Worm (Caenorhabditis elegans) whole organism, L4 larva: ENCODE measurements around the gene F29C4.4.

Experiments used
- D1046.2 ChIP-seq: fragments of 200-800 bp; sonication (Bioruptor generic); IDR thresholded peaks from 2 replicates; pipeline ENCODE4 v1.3.6; 2022; ENCODE audit warnings: missing genetic modification characterization, missing compliant biosample characterization
- F26F4.8 ChIP-seq: fragments of 200-800 bp; sonication (Bioruptor generic); conservative IDR thresholded peaks from 2 replicates; pipeline ENCODE4 v1.3.6; 2022; ENCODE audit warnings: missing genetic modification characterization, missing compliant biosample characterization
- F49E8.2 ChIP-seq: sonication (generic microtip); optimal IDR thresholded peaks from 2 replicates; lab custom pipeline; 2016; ENCODE audit warnings: missing compliant biosample characterization, mild to moderate bottlenecking, missing genetic modification characterization, borderline replicate concordance
- T26A8.4 ChIP-seq: fragments of 200-800 bp; sonication (Bioruptor generic); IDR thresholded peaks from 2 replicates; pipeline ENCODE4 v1.3.6; 2022; ENCODE audit warnings: missing genetic modification characterization, missing compliant biosample characterization
- Y105C5A.15 ChIP-seq: fragments of 200-800 bp; sonication (Bioruptor generic); IDR thresholded peaks from 2 replicates; pipeline ENCODE4 v1.3.6; 2022; ENCODE audit warnings: missing genetic modification characterization, missing compliant biosample characterization
- Y48G9A.11 ChIP-seq: fragments of 200-800 bp; sonication (Bioruptor generic); IDR thresholded peaks from 2 replicates; pipeline ENCODE4 v1.3.6; 2022; ENCODE audit warnings: missing genetic modification reagents, missing genetic modification characterization, missing compliant biosample characterization
- Y75B8A.6 ChIP-seq: fragments of 200-800 bp; sonication (Bioruptor generic); IDR thresholded peaks from 2 replicates; pipeline ENCODE4 v1.3.6; 2022; ENCODE audit warnings: missing genetic modification reagents, missing genetic modification characterization, missing compliant biosample characterization
- ama-1 ChIP-seq: fragments of 150-350 bp; optimal IDR thresholded peaks from 2 replicates; lab custom pipeline; 2014; ENCODE audit warnings: inconsistent platforms, mixed read lengths
- arid-1 ChIP-seq: fragments of 200-800 bp; sonication (Bioruptor generic); conservative IDR thresholded peaks from 2 replicates; pipeline ENCODE4 v1.3.6; 2022; ENCODE audit warnings: missing genetic modification reagents, missing genetic modification characterization, missing compliant biosample characterization
- attf-4 ChIP-seq: sonication (generic microtip); optimal IDR thresholded peaks from 3 replicates; lab custom pipeline; 2017; ENCODE audit warnings: missing biosample characterization, missing genetic modification characterization
- ceh-28 ChIP-seq: fragments of 150-350 bp; optimal IDR thresholded peaks from 2 replicates; lab custom pipeline; 2014; ENCODE audit warnings: missing biosample characterization, missing genetic modification reagents, missing genetic modification characterization
- daf-12 ChIP-seq: fragments of 150-350 bp; optimal IDR thresholded peaks from 2 replicates; lab custom pipeline; 2014; ENCODE audit warnings: missing biosample characterization, missing genetic modification reagents, missing genetic modification characterization
- dmd-6 ChIP-seq: fragments of 200-800 bp; sonication (Bioruptor generic); IDR thresholded peaks from 2 replicates; pipeline ENCODE4 v1.3.6; 2022; ENCODE audit warnings: missing genetic modification reagents, missing genetic modification characterization, missing compliant biosample characterization
- duxl-1 ChIP-seq: sonication (generic microtip); optimal IDR thresholded peaks from 2 replicates; lab custom pipeline; 2016; ENCODE audit warnings: mild to moderate bottlenecking, missing genetic modification characterization, moderate library complexity, missing compliant biosample characterization; ENCODE audit not compliant: poor library complexity
- egl-43 ChIP-seq: fragments of 200-800 bp; sonication (Bioruptor generic); IDR thresholded peaks from 2 replicates; pipeline ENCODE4 v1.3.6; 2022; ENCODE audit warnings: missing genetic modification reagents, missing genetic modification characterization, missing compliant biosample characterization
- fos-1 ChIP-seq: fragments of 150-350 bp; optimal IDR thresholded peaks from 2 replicates; lab custom pipeline; 2014; ENCODE audit warnings: missing biosample characterization, missing genetic modification characterization
- jun-1 ChIP-seq: fragments of 150-350 bp; optimal IDR thresholded peaks from 2 replicates; lab custom pipeline; 2014; ENCODE audit warnings: missing biosample characterization, missing genetic modification reagents, missing genetic modification characterization
- lim-7 ChIP-seq: fragments of 200-800 bp; sonication (Bioruptor generic); IDR thresholded peaks from 2 replicates; pipeline ENCODE4 v1.3.6; 2022; ENCODE audit warnings: missing genetic modification characterization, missing compliant biosample characterization
- lin-1 ChIP-seq: fragments of 200-800 bp; sonication (Bioruptor generic); IDR thresholded peaks from 2 replicates; pipeline ENCODE4 v1.3.6; 2022; ENCODE audit warnings: missing genetic modification reagents, missing genetic modification characterization, missing compliant biosample characterization
- lin-38 ChIP-seq: fragments of 200-800 bp; sonication (Bioruptor generic); IDR thresholded peaks from 2 replicates; pipeline ENCODE4 v1.3.6; 2022; ENCODE audit warnings: missing genetic modification reagents, missing genetic modification characterization, missing compliant biosample characterization
- mes-2 ChIP-seq: sonication (generic microtip); optimal IDR thresholded peaks from 2 replicates; lab custom pipeline; 2016; ENCODE audit warnings: missing genotype, mild to moderate bottlenecking, missing genetic modification characterization, missing compliant biosample characterization; ENCODE audit not compliant: poor library complexity, severe bottlenecking
- nhr-102 ChIP-seq: sonication (generic microtip); optimal IDR thresholded peaks from 2 replicates; lab custom pipeline; 2016; ENCODE audit warnings: mild to moderate bottlenecking, missing genetic modification characterization, moderate library complexity, missing compliant biosample characterization
- nhr-111 ChIP-seq: fragments of 200-800 bp; sonication (Bioruptor generic); optimal IDR thresholded peaks from 2 replicates; lab custom pipeline; 2018; ENCODE audit warnings: mild to moderate bottlenecking, missing genetic modification characterization, missing compliant biosample characterization
- nhr-25 ChIP-seq: sonication (generic microtip); optimal IDR thresholded peaks from 2 replicates; lab custom pipeline; 2017; ENCODE audit warnings: missing genetic modification characterization, mild to moderate bottlenecking, missing compliant biosample characterization, antibody characterized with exemption, moderate library complexity, borderline replicate concordance; ENCODE audit not compliant: insufficient read depth
- nhr-28 ChIP-seq: fragments of 150-350 bp; optimal IDR thresholded peaks from 2 replicates; lab custom pipeline; 2014; ENCODE audit warnings: missing biosample characterization, missing genetic modification characterization
- nhr-48 ChIP-seq: sonication (generic microtip); optimal IDR thresholded peaks from 2 replicates; lab custom pipeline; 2016; ENCODE audit warnings: mild to moderate bottlenecking, missing genetic modification characterization, missing compliant biosample characterization
- nhr-6 ChIP-seq: fragments of 150-350 bp; optimal IDR thresholded peaks from 2 replicates; lab custom pipeline; 2014; ENCODE audit warnings: missing biosample characterization, missing genetic modification characterization
- pha-4 ChIP-seq, 2 experiments: fragments of 150-350 bp in 1 of 2; fragments of 200-800 bp in 1 of 2; sonication (Bioruptor generic) in 1 of 2; IDR thresholded peaks in 1 of 2; optimal IDR thresholded peaks in 1 of 2; 2 replicates each; pipeline versions ENCODE4 v1.3.6 to Lab custom; 2014 to 2022; ENCODE audit warnings: missing genetic modification characterization in 2 of 2, missing genetic modification reagents in 2 of 2, missing biosample characterization in 1 of 2, missing compliant biosample characterization in 1 of 2
- php-3 ChIP-seq: fragments of 200-800 bp; sonication (Bioruptor generic); IDR thresholded peaks from 2 replicates; pipeline ENCODE4 v1.3.6; 2022; ENCODE audit warnings: missing genetic modification reagents, missing genetic modification characterization, missing compliant biosample characterization
- sdz-12 ChIP-seq: fragments of 200-800 bp; sonication (Bioruptor generic); optimal IDR thresholded peaks from 2 replicates; lab custom pipeline; 2018; ENCODE audit warnings: mild to moderate bottlenecking, missing genetic modification characterization, missing compliant biosample characterization
- set-16 ChIP-seq: fragments of 200-800 bp; sonication (Bioruptor generic); IDR thresholded peaks from 2 replicates; pipeline ENCODE4 v1.3.6; 2022; ENCODE audit warnings: missing genetic modification reagents, missing genetic modification characterization, missing compliant biosample characterization
- snpc-1.2 ChIP-seq: fragments of 200-800 bp; sonication (Bioruptor generic); IDR thresholded peaks from 2 replicates; pipeline ENCODE4 v1.3.6; 2022; ENCODE audit warnings: missing genetic modification reagents, missing genetic modification characterization, missing compliant biosample characterization
- tag-97 ChIP-seq: fragments of 200-800 bp; sonication (Bioruptor generic); IDR thresholded peaks from 2 replicates; pipeline ENCODE4 v1.3.6; 2022; ENCODE audit warnings: missing genetic modification characterization, missing compliant biosample characterization
- tra-1 ChIP-seq: fragments of 200-800 bp; sonication (Bioruptor generic); IDR thresholded peaks from 2 replicates; pipeline ENCODE4 v1.3.6; 2022; ENCODE audit warnings: missing genetic modification reagents, missing genetic modification characterization, missing compliant biosample characterization
- unc-130 ChIP-seq: sonication (generic microtip); optimal IDR thresholded peaks from 2 replicates; lab custom pipeline; 2016; ENCODE audit warnings: missing genetic modification reagents, missing genetic modification characterization, missing compliant biosample characterization
- vab-7 ChIP-seq: fragments of 200-800 bp; sonication (Bioruptor generic); IDR thresholded peaks from 2 replicates; pipeline ENCODE4 v1.3.6; 2022; ENCODE audit warnings: missing genetic modification reagents, missing genetic modification characterization, missing compliant biosample characterization

The F29C4.4 gene

ce11 chrIV:102848-103247, 8.6 kb upstream of the F29C4.4 start (continued):
- no peak for TF ChIP-seq T26A8.4
- TF ChIP-seq snpc-1.2, result no peak
- no peak for TF ChIP-seq Y105C5A.15 (GFP tag; lab: Robert Waterston, UW)
- TF ChIP-seq fos-1, result no peak
- peak; percentile 41 for TF ChIP-seq nhr-25
- no peak for TF ChIP-seq D1046.2 (GFP tag; lab: Robert Waterston, UW)
- TF ChIP-seq tag-97 (GFP tag; lab: Robert Waterston, UW), result no peak
- no peak for TF ChIP-seq nhr-6 (tag; lab: Kevin White, UChicago)
- peak; percentile 56 for TF ChIP-seq nhr-28 (tag; lab: Kevin White, UChicago)
- no peak for TF ChIP-seq nhr-102 (tag; lab: Kevin White, UChicago)
- TF ChIP-seq jun-1 (tag; lab: Kevin White, UChicago), result no peak
- no peak for TF ChIP-seq F49E8.2
- no peak for TF ChIP-seq arid-1 (GFP tag; lab: Robert Waterston, UW)
- TF ChIP-seq lim-7, result no peak
- 0 out of 2 replicates have a peak, but pooled peaks have one; percentile 18 for TF ChIP-seq dmd-6 (GFP tag; lab: Robert Waterston, UW)

DNA sequence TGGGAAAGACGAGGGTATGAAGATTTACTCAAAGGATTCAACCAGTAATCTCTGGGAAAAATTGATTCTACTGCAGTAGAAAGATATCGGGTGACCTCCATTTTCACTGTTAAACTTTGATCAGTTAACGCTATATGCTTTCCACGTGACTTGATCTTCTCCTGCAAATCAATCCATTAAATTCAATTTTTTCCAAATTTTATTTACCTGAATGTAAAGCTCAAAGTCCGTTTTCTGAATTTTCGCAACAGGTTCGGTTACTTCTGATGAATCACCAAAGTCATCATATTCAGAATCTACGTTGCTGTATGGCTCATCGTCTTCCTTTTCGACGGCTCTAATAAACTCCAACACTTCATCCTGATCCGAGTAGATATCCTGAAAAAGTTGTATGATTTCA, 2.2 kb upstream of the F29C4.4 start, which contains the start of gene B0545.4:
B0545.4 (minus strand) TSS at position 101 of the 400 bp plus-strand sequence.
- no peak for TF ChIP-seq jun-1 (tag; lab: Kevin White, UChicago)
- no peak for TF ChIP-seq attf-4 (tag; lab: Kevin White, UChicago)
- no peak for TF ChIP-seq set-16 (GFP tag; lab: Robert Waterston, UW)
- TF ChIP-seq lim-7, result no peak
- TF ChIP-seq Y75B8A.6 (GFP tag; lab: Robert Waterston, UW), result no peak
- TF ChIP-seq fos-1, result no peak
- TF ChIP-seq T26A8.4, result no peak
- TF ChIP-seq Y48G9A.11 (GFP tag; lab: Robert Waterston, UW), result no peak

DNA sequence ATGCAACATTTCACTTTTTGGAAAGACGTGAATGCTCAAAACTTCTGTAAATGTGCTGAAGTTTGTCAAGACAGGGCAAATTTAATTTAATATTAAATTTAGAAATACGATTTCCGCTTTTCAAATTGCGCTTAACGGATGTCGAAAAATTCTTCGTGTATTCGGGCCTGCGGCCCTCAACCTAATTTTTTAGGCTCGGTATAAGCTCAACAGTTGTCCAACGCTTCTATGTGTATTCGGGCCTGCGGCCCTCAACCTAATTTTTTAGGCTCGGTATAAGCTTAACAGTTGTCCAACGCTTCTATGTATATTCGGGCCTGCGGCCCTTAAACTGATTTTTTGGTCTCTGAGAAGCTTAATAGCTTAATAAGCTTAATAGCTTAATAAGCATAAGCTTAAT, 7.3 kb downstream of the F29C4.4 start:
- TF ChIP-seq lin-38 (peak; percentile 38), Y48G9A.11 (GFP tag; lab: Robert Waterston, UW) (no peak), F26F4.8 (GFP tag; lab: Robert Waterston, UW) (0 out of 2 replicates have a peak, but pooled peaks have one; percentile 13)

- no peak for TF ChIP-seq nhr-48 (tag; lab: Kevin White, UChicago)
- TF ChIP-seq pha-4 (GFP tag; IDR thresholded peaks at IDR 0.05; lab: Robert Waterston, UW), result no peak
- no peak for TF ChIP-seq pha-4 (tag; optimal IDR thresholded peaks at IDR 0.05; lab: Kevin White, UChicago)
- no peak for TF ChIP-seq tra-1
- no peak for TF ChIP-seq ceh-28 (tag; lab: Kevin White, UChicago)
- TF ChIP-seq sdz-12, result no peak
- no peak for TF ChIP-seq Y48G9A.11 (GFP tag; lab: Robert Waterston, UW)
- TF ChIP-seq mes-2 (tag; lab: Kevin White, UChicago), result no peak
- no peak for TF ChIP-seq lin-1 (GFP tag; lab: Robert Waterston, UW)
- TF ChIP-seq nhr-102 (tag; lab: Kevin White, UChicago), result no peak
- no peak for TF ChIP-seq ama-1 (lab: Kevin White, UChicago)
- TF ChIP-seq nhr-111 (GFP tag; lab: Kevin White, UChicago), result no peak
- no peak for TF ChIP-seq arid-1 (GFP tag; lab: Robert Waterston, UW)
- no peak for TF ChIP-seq nhr-6 (tag; lab: Kevin White, UChicago)
- no peak for TF ChIP-seq daf-12
- no peak for TF ChIP-seq Y75B8A.6 (GFP tag; lab: Robert Waterston, UW)
- TF ChIP-seq php-3 (GFP tag; lab: Robert Waterston, UW), result no peak
- TF ChIP-seq unc-130, result no peak
- TF ChIP-seq egl-43 (GFP tag; lab: Robert Waterston, UW), result no peak
- no peak for TF ChIP-seq vab-7 (GFP tag; lab: Robert Waterston, UW)
- TF ChIP-seq duxl-1 (tag; lab: Kevin White, UChicago), result no peak
These were observed 8.3 kb downstream of the F29C4.4 start for ce11 chrIV:119792-120191.
